Fruit fly (Drosophila melanogaster): ENCODE measurements around the gene CG1113.

CG1113 gene

dm6 chr3R:5232197-5232607 lies 20.8 kb upstream of the CG1113 start, which contains the start of the genes Kat60 and Mms19 (continued):
- TF ChIP-seq Optix (GFP tag; IDR thresholded peaks at IDR 0.05) (peak; percentile 39; the same call in 2 of the 3 replicates), fd64A (GFP tag; optimal IDR thresholded peaks at IDR 0.05) (no peak), Bteb2 (GFP tag; optimal IDR thresholded peaks at IDR 0.05) (peak; percentile 37), Med (GFP tag) (peak; percentile 92), Max (GFP tag; optimal IDR thresholded peaks at IDR 0.05) (peak; percentile 72), CG8359 (GFP tag; optimal IDR thresholded peaks at IDR 0.05; ENCODE audit: borderline replicate concordance) (no peak), CG1792 (GFP tag; optimal IDR thresholded peaks at IDR 0.05) (peak; percentile 14), klu (GFP tag; IDR thresholded peaks at IDR 0.05) (peak; percentile 44; the same call in 1 of the 2 replicates), CG16813 (GFP tag; IDR thresholded peaks at IDR 0.05; ENCODE audit: partially characterized antibody) (peak; percentile 97), CG8478 (optimal IDR thresholded peaks at IDR 0.05) (no peak), D19B (GFP tag; optimal IDR thresholded peaks at IDR 0.05) (peak; percentile 38), pnt (GFP tag; optimal IDR thresholded peaks at IDR 0.05) (peak; percentile 60), Gug (GFP tag; IDR thresholded peaks at IDR 0.05) (peak; percentile 84; the same call in 3 of the 4 replicates), Hr78 (GFP tag; optimal IDR thresholded peaks at IDR 0.05) (no peak), CG4328 (GFP tag; optimal IDR thresholded peaks at IDR 0.05) (no peak), sens (GFP tag) (peak; percentile 94), NfI (GFP tag; optimal IDR thresholded peaks at IDR 0.05) (peak; percentile 40), CG3838 (GFP tag; optimal IDR thresholded peaks at IDR 0.05) (peak; percentile 78), HLH4C (GFP tag; IDR thresholded peaks at IDR 0.05; ENCODE audit: partially characterized antibody) (peak; percentile 93), ken (GFP tag; IDR thresholded peaks at IDR 0.05) (peak; percentile 65; the same call in 2 of the 3 replicates), vvl (GFP tag; IDR thresholded peaks at IDR 0.05) (peak; percentile 65; the same call in 1 of the 2 replicates), Deaf1 (tag; optimal IDR thresholded peaks at IDR 0.05) (no peak), Hr51 (GFP tag; optimal IDR thresholded peaks at IDR 0.05) (peak in 1 of 2 experiments; percentile 35), so (GFP tag; IDR thresholded peaks at IDR 0.05) (no peak), schlank (tag; optimal IDR thresholded peaks at IDR 0.05) (peak; percentile 6), Fer1 (GFP tag; optimal IDR thresholded peaks at IDR 0.05) (peak; percentile 49), sug (tag; optimal IDR thresholded peaks at IDR 0.05) (no peak), CG4404 (GFP tag; IDR thresholded peaks at IDR 0.05) (peak; percentile 74), CG16815 (GFP tag; optimal IDR thresholded peaks at IDR 0.05) (peak; percentile 68), chm (GFP tag; IDR thresholded peaks at IDR 0.05) (peak; percentile 32), otp (GFP tag; IDR thresholded peaks at IDR 0.05) (0 out of 3 replicates have a peak, but pooled peaks have one; percentile 30), tgo (GFP tag; IDR thresholded peaks at IDR 0.05) (peak; percentile 71), Neu2 (GFP tag; optimal IDR thresholded peaks at IDR 0.05; ENCODE audit: borderline replicate concordance) (no peak), jumu (GFP tag; optimal IDR thresholded peaks at IDR 0.05) (peak; percentile 60), B-H2 (GFP tag; optimal IDR thresholded peaks at IDR 0.05) (no peak), Hand (GFP tag; optimal IDR thresholded peaks at IDR 0.05) (no peak), en (GFP tag; optimal IDR thresholded peaks at IDR 0.05) (peak; percentile 43), CG14710 (tag; optimal IDR thresholded peaks at IDR 0.05) (peak; percentile 86), dmrt11E (tag; optimal IDR thresholded peaks at IDR 0.05) (peak; percentile 62), nom (GFP tag; optimal IDR thresholded peaks at IDR 0.05) (no peak), CG12219 (GFP tag; optimal IDR thresholded peaks at IDR 0.05) (no peak), ranshi (GFP tag; IDR thresholded peaks at IDR 0.05) (peak; percentile 61; the same call in 1 of the 2 replicates), jing (GFP tag; optimal IDR thresholded peaks at IDR 0.05) (no peak), Ets97D (GFP tag; optimal IDR thresholded peaks at IDR 0.05) (peak; percentile 81), Mrtf (GFP tag; IDR thresholded peaks at IDR 0.05) (no peak), CG2889 (GFP tag; IDR thresholded peaks at IDR 0.05) (0 out of 3 replicates have a peak, but pooled peaks have one; percentile 37), CG15011 (GFP tag; optimal IDR thresholded peaks at IDR 0.05) (no peak), trh (GFP tag; optimal IDR thresholded peaks at IDR 0.05) (peak; percentile 65), exex (tag; optimal IDR thresholded peaks at IDR 0.05) (no peak), oc (tag; optimal IDR thresholded peaks at IDR 0.05) (peak; percentile 26)

Data from whole organism, embryonic.